Fruit fly (Drosophila melanogaster) whole organism, embryonic: ENCODE results near the gene mgr.

ENCODE experiments used
- Ada2b ChIP-seq: fragments of 200-800 bp; sonication (Bioruptor generic); IDR thresholded peaks from 2 replicates; pipeline ENCODE4 v1.3.6; 2022; ENCODE audit warnings: missing biosample characterization, missing genetic modification characterization
- BEAF-32 ChIP-seq: fragments of 200-800 bp; sonication (Bioruptor generic); optimal IDR thresholded peaks from 3 replicates; lab custom pipeline; 2017; ENCODE audit warnings: missing biosample characterization, missing genetic modification characterization, mild to moderate bottlenecking, moderate library complexity, missing genetic modification reagents
- Bdp1 ChIP-seq: fragments of 200-800 bp; sonication (Bioruptor generic); optimal IDR thresholded peaks from 3 replicates; lab custom pipeline; 2016; ENCODE audit warnings: missing biosample characterization, missing genetic modification characterization
- BtbVII ChIP-seq: fragments of 200-800 bp; sonication (Bioruptor generic); optimal IDR thresholded peaks from 3 replicates; lab custom pipeline; 2017; ENCODE audit warnings: missing biosample characterization, mild to moderate bottlenecking, missing genetic modification characterization
- Bteb2 ChIP-seq: fragments of 200-800 bp; sonication (Bioruptor generic); optimal IDR thresholded peaks from 2 replicates; lab custom pipeline; 2016; ENCODE audit warnings: missing biosample characterization, missing genetic modification characterization
- CG10209 ChIP-seq: fragments of 200-800 bp; sonication (Bioruptor generic); optimal IDR thresholded peaks from 3 replicates; lab custom pipeline; 2017; ENCODE audit warnings: missing biosample characterization, mild to moderate bottlenecking, missing genetic modification characterization, missing genetic modification reagents
- CG10959 ChIP-seq: fragments of 200-800 bp; sonication (Bioruptor generic); IDR thresholded peaks from 2 replicates; pipeline ENCODE4 v1.3.6; 2022; ENCODE audit warnings: missing biosample characterization, missing genetic modification characterization
- CG12155 ChIP-seq: fragments of 200-800 bp; sonication (Bioruptor generic); optimal IDR thresholded peaks from 3 replicates; lab custom pipeline; 2016; ENCODE audit warnings: missing biosample characterization, missing genetic modification characterization
- CG14441 ChIP-seq: fragments of 200-800 bp; sonication (Bioruptor generic); IDR thresholded peaks from 2 replicates; pipeline ENCODE4 v1.3.6; 2022; ENCODE audit warnings: missing biosample characterization, missing genetic modification characterization
- CG14710 ChIP-seq: fragments of 200-800 bp; sonication (Bioruptor generic); optimal IDR thresholded peaks from 3 replicates; lab custom pipeline; 2019; ENCODE audit warnings: missing biosample characterization, mild to moderate bottlenecking, missing genetic modification characterization, moderate library complexity
- CG14965 ChIP-seq: fragments of 200-800 bp; sonication (Bioruptor generic); optimal IDR thresholded peaks from 2 replicates; lab custom pipeline; 2016; ENCODE audit warnings: missing biosample characterization, missing genetic modification characterization, borderline replicate concordance
- CG15011 ChIP-seq: fragments of 200-800 bp; sonication (Bioruptor generic); optimal IDR thresholded peaks from 3 replicates; lab custom pipeline; 2018; ENCODE audit warnings: missing biosample characterization, mild to moderate bottlenecking, missing genetic modification characterization
- CG18262 ChIP-seq: fragments of 200-800 bp; optimal IDR thresholded peaks from 3 replicates; lab custom pipeline; 2019; ENCODE audit warnings: missing biosample characterization, mild to moderate bottlenecking, missing genetic modification characterization, moderate library complexity
- CG1832 ChIP-seq: fragments of 200-800 bp; sonication (Bioruptor generic); optimal IDR thresholded peaks from 2 replicates; lab custom pipeline; 2017; ENCODE audit warnings: missing biosample characterization, mild to moderate bottlenecking, missing genetic modification characterization, inconsistent platforms
- CG2116 ChIP-seq: fragments of 200-800 bp; sonication (Bioruptor generic); optimal IDR thresholded peaks from 3 replicates; lab custom pipeline; 2018; ENCODE audit warnings: missing biosample characterization, mild to moderate bottlenecking, missing genetic modification characterization
- CG2889 ChIP-seq: fragments of 200-800 bp; sonication (Bioruptor generic); IDR thresholded peaks from 3 replicates; pipeline ENCODE4 v1.3.6; 2022; ENCODE audit warnings: missing biosample characterization, missing genetic modification characterization
- CG6254 ChIP-seq: fragments of 200-800 bp; sonication (Bioruptor generic); optimal IDR thresholded peaks from 3 replicates; lab custom pipeline; 2017; ENCODE audit warnings: mild to moderate bottlenecking, missing biosample characterization, missing genetic modification reagents, missing genetic modification characterization
- CG6683 ChIP-seq: fragments of 200-800 bp; sonication (Bioruptor generic); optimal IDR thresholded peaks from 2 replicates; lab custom pipeline; 2017; ENCODE audit warnings: missing biosample characterization, mild to moderate bottlenecking, missing genetic modification characterization, missing genetic modification reagents
- CG6854 ChIP-seq: fragments of 200-800 bp; sonication (Bioruptor generic); optimal IDR thresholded peaks from 3 replicates; lab custom pipeline; 2017; ENCODE audit warnings: missing biosample characterization, mild to moderate bottlenecking, missing genetic modification characterization
- CG7963 ChIP-seq: fragments of 200-800 bp; sonication (Bioruptor generic); IDR thresholded peaks from 3 replicates; pipeline ENCODE4 v1.3.6; 2022; ENCODE audit warnings: missing biosample characterization, missing genetic modification characterization; ENCODE audit not compliant: partially characterized antibody
- CG8478 ChIP-seq: fragments of >200 bp; optimal IDR thresholded peaks from 2 replicates; lab custom pipeline; 2018
- CG8944 ChIP-seq: fragments of 200-800 bp; sonication (Bioruptor generic); optimal IDR thresholded peaks from 3 replicates; lab custom pipeline; 2016; ENCODE audit warnings: missing biosample characterization, missing genetic modification characterization
- CG9437 ChIP-seq: fragments of 200-800 bp; sonication (Bioruptor generic); optimal IDR thresholded peaks from 2 replicates; lab custom pipeline; 2018; ENCODE audit warnings: missing biosample characterization, mild to moderate bottlenecking, missing genetic modification characterization
- Camta ChIP-seq: fragments of 200-800 bp; sonication (Bioruptor generic); optimal IDR thresholded peaks from 2 replicates; lab custom pipeline; 2016; ENCODE audit warnings: missing biosample characterization, missing genetic modification characterization
- Dad ChIP-seq: fragments of 200-800 bp; sonication (Bioruptor generic); optimal IDR thresholded peaks from 3 replicates; lab custom pipeline; 2016; ENCODE audit warnings: missing biosample characterization, missing genetic modification characterization
- Dip3 ChIP-seq: fragments of 200-800 bp; sonication (Bioruptor generic); optimal IDR thresholded peaks from 3 replicates; lab custom pipeline; 2016; ENCODE audit warnings: missing biosample characterization, missing genetic modification characterization
- ERR ChIP-seq: fragments of 200-800 bp; sonication (Bioruptor generic); optimal IDR thresholded peaks from 2 replicates; lab custom pipeline; 2016; ENCODE audit warnings: missing biosample characterization, missing genetic modification characterization
- Fer1 ChIP-seq: fragments of 200-800 bp; sonication (Bioruptor generic); optimal IDR thresholded peaks from 2 replicates; lab custom pipeline; 2017; ENCODE audit warnings: missing biosample characterization, mild to moderate bottlenecking, missing genetic modification characterization
- GATAe ChIP-seq: fragments of 200-800 bp; sonication (Bioruptor generic); conservative IDR thresholded peaks from 2 replicates; pipeline ENCODE4 v1.3.6; 2022; ENCODE audit warnings: missing biosample characterization, missing genetic modification characterization
- H15 ChIP-seq: fragments of 200-800 bp; sonication (Bioruptor generic); IDR thresholded peaks from 3 replicates; pipeline ENCODE4 v1.3.6; 2022; ENCODE audit warnings: missing biosample characterization, missing genetic modification characterization
- Hand ChIP-seq: fragments of 200-800 bp; sonication (Bioruptor generic); optimal IDR thresholded peaks from 2 replicates; lab custom pipeline; 2017; ENCODE audit warnings: mild to moderate bottlenecking, missing biosample characterization, missing genetic modification reagents, missing genetic modification characterization
- Hey ChIP-seq: fragments of 200-800 bp; sonication (Bioruptor generic); optimal IDR thresholded peaks from 3 replicates; lab custom pipeline; 2018; ENCODE audit warnings: missing biosample characterization, mild to moderate bottlenecking, missing genetic modification characterization
- Lim3 ChIP-seq: fragments of 200-800 bp; sonication (Bioruptor generic); IDR thresholded peaks from 2 replicates; pipeline ENCODE4 v1.3.6; 2022; ENCODE audit warnings: missing biosample characterization, missing genetic modification characterization
- Mes4 ChIP-seq: fragments of 200-800 bp; sonication (Bioruptor generic); optimal IDR thresholded peaks from 2 replicates; lab custom pipeline; 2016; ENCODE audit warnings: missing biosample characterization, missing genetic modification characterization
- Nf-YC ChIP-seq: fragments of 200-800 bp; optimal IDR thresholded peaks from 3 replicates; lab custom pipeline; 2019; ENCODE audit warnings: missing biosample characterization, mild to moderate bottlenecking, missing genetic modification characterization, moderate library complexity
- Sox102F ChIP-seq: fragments of 200-800 bp; sonication (Bioruptor generic); optimal IDR thresholded peaks from 2 replicates; lab custom pipeline; 2018; ENCODE audit warnings: missing biosample characterization, mild to moderate bottlenecking, missing genetic modification characterization, moderate library complexity
- Tbp ChIP-seq: fragments of >200 bp; optimal IDR thresholded peaks from 2 replicates; lab custom pipeline; 2018; ENCODE audit warnings: missing biosample characterization, missing genetic modification characterization
- ac ChIP-seq: fragments of 200-800 bp; sonication (Bioruptor generic); optimal IDR thresholded peaks from 3 replicates; lab custom pipeline; 2017; ENCODE audit warnings: missing biosample characterization, mild to moderate bottlenecking, missing genetic modification characterization
- bsh ChIP-seq, 2 experiments: fragments of 200-800 bp; sonication (Bioruptor generic); optimal IDR thresholded peaks; 2 replicates each; lab custom pipeline; 2017 to 2018; ENCODE audit warnings: mild to moderate bottlenecking in 2 of 2, missing biosample characterization in 2 of 2, missing genetic modification characterization in 2 of 2, moderate library complexity in 1 of 2
- chinmo ChIP-seq: fragments of 200-800 bp; sonication (Bioruptor generic); IDR thresholded peaks from 4 replicates; pipeline ENCODE4 v1.3.6; 2022; ENCODE audit warnings: missing biosample characterization, missing genetic modification characterization; ENCODE audit not compliant: partially characterized antibody
- ci ChIP-seq: fragments of 200-800 bp; sonication (Bioruptor generic); IDR thresholded peaks from 3 replicates; pipeline ENCODE4 v1.3.6; 2022; ENCODE audit warnings: missing biosample characterization, missing genetic modification characterization
- hbn ChIP-seq: fragments of 200-800 bp; sonication (Bioruptor generic); IDR thresholded peaks from 2 replicates; pipeline ENCODE4 v1.3.6; 2022; ENCODE audit warnings: missing biosample characterization, missing genetic modification characterization; ENCODE audit not compliant: partially characterized antibody
- hkb ChIP-seq, 2 experiments: fragments of 200-800 bp in 1 of 2; fragments of >200 bp in 1 of 2; sonication (Bioruptor generic) in 1 of 2; IDR thresholded peaks in 1 of 2; optimal IDR thresholded peaks in 1 of 2; 2 replicates each; pipeline versions ENCODE4 v1.3.6 to Lab custom; 2017 to 2022; ENCODE audit warnings: missing biosample characterization in 1 of 2, missing genetic modification characterization in 1 of 2
- insv ChIP-seq, 2 experiments: fragments of 200-800 bp; sonication (Bioruptor generic); optimal IDR thresholded peaks; 3 replicates each; lab custom pipeline; 2016 to 2018; ENCODE audit warnings: missing biosample characterization in 2 of 2, missing genetic modification characterization in 2 of 2
- kay ChIP-seq: fragments of 200-800 bp; sonication (Bioruptor generic); optimal IDR thresholded peaks from 2 replicates; lab custom pipeline; 2016; ENCODE audit warnings: missing biosample characterization, missing genetic modification characterization
- lab ChIP-seq: fragments of 200-800 bp; sonication (Bioruptor generic); optimal IDR thresholded peaks from 3 replicates; lab custom pipeline; 2017; ENCODE audit warnings: missing biosample characterization, missing genetic modification characterization, mild to moderate bottlenecking, moderate library complexity, missing genetic modification reagents
- mam ChIP-seq: fragments of 200-800 bp; sonication (Bioruptor generic); optimal IDR thresholded peaks from 3 replicates; lab custom pipeline; 2016; ENCODE audit warnings: missing biosample characterization, missing genetic modification characterization
- nerfin-1 ChIP-seq: fragments of 200-800 bp; sonication (Bioruptor generic); optimal IDR thresholded peaks from 3 replicates; lab custom pipeline; 2019; ENCODE audit warnings: missing biosample characterization, mild to moderate bottlenecking, missing genetic modification characterization, moderate library complexity
- tll ChIP-seq, 2 experiments: fragments of 200-800 bp in 1 of 2; fragments of >200 bp in 1 of 2; sonication (Bioruptor generic) in 1 of 2; optimal IDR thresholded peaks; 2 replicates each; lab custom pipeline; 2017 to 2019; ENCODE audit warnings: missing biosample characterization in 2 of 2, missing genetic modification characterization in 2 of 2, mild to moderate bottlenecking in 1 of 2, moderate library complexity in 1 of 2
- wor ChIP-seq: fragments of 200-800 bp; sonication (Bioruptor generic); IDR thresholded peaks from 2 replicates; pipeline ENCODE4 v1.3.6; 2022; ENCODE audit warnings: missing biosample characterization, missing genetic modification characterization

The mgr gene

dm6 chr3R:11392805-11393204 lies 16.9 kb downstream of the mgr start (continued):
- TF ChIP-seq Ada2b (GFP tag; lab: Robert Waterston, UW): peak; percentile 27; the same call in 1 of the 2 replicates
- no peak for TF ChIP-seq bsh (GFP tag; optimal IDR thresholded peaks at IDR 0.05; lab: Kevin White, UChicago)
- TF ChIP-seq ERR (GFP tag; lab: Kevin White, UChicago): no peak
- TF ChIP-seq Bdp1 (GFP tag; lab: Kevin White, UChicago): peak; percentile 37
- TF ChIP-seq insv (GFP tag; optimal IDR thresholded peaks at IDR 0.05; lab: Kevin White, UChicago): peak in 1 of 2 experiments; percentile 57
- no peak for TF ChIP-seq CG7963 (GFP tag; lab: Robert Waterston, UW)
- peak; percentile 57 for TF ChIP-seq CG9437 (GFP tag; lab: Kevin White, UChicago)
- TF ChIP-seq CG8478 (lab: Kevin White, UChicago): no peak
- TF ChIP-seq Hand (GFP tag; lab: Kevin White, UChicago): no peak
- TF ChIP-seq CG15011 (GFP tag; lab: Kevin White, UChicago): peak; percentile 42
- TF ChIP-seq Dip3 (GFP tag; lab: Kevin White, UChicago): no peak
- TF ChIP-seq CG8944: peak; percentile 19
- no peak for TF ChIP-seq CG2889 (GFP tag; lab: Robert Waterston, UW)
- TF ChIP-seq ac: peak; percentile 94
- no peak for TF ChIP-seq Bteb2 (GFP tag; lab: Kevin White, UChicago)
- TF ChIP-seq GATAe: no peak
- peak; percentile 27 for TF ChIP-seq CG1832 (GFP tag; lab: Kevin White, UChicago)
- peak; percentile 30 for TF ChIP-seq Hey (tag; lab: Kevin White, UChicago)
- peak; percentile 59 for TF ChIP-seq Camta (GFP tag; lab: Kevin White, UChicago)
- no peak for TF ChIP-seq Sox102F (GFP tag; lab: Kevin White, UChicago)
- no peak for TF ChIP-seq hbn
- peak in 1 of 2 experiments; percentile 41 for TF ChIP-seq tll (GFP tag; optimal IDR thresholded peaks at IDR 0.05; lab: Kevin White, UChicago)
- peak; percentile 74 for TF ChIP-seq CG6254
- TF ChIP-seq CG14965 (GFP tag; lab: Kevin White, UChicago): peak; percentile 1
- no peak for TF ChIP-seq BEAF-32
- TF ChIP-seq CG14710 (tag; lab: Kevin White, UChicago): peak; percentile 65
- TF ChIP-seq Lim3 (GFP tag; lab: Robert Waterston, UW): no peak
- no peak for TF ChIP-seq Tbp
- no peak for TF ChIP-seq mam (GFP tag; lab: Kevin White, UChicago)
- TF ChIP-seq H15 (GFP tag; lab: Robert Waterston, UW): peak; percentile 79
- peak; percentile 24 for TF ChIP-seq BtbVII
- TF ChIP-seq wor (GFP tag; lab: Robert Waterston, UW): no peak
- TF ChIP-seq CG6683 (GFP tag; lab: Kevin White, UChicago): no peak
- no peak for TF ChIP-seq chinmo (GFP tag; lab: Robert Waterston, UW)
- TF ChIP-seq CG14441 (GFP tag; lab: Robert Waterston, UW): no peak; the same call in 1 of the 2 replicates
- peak; percentile 92 for TF ChIP-seq ci (GFP tag; lab: Robert Waterston, UW)
- peak; percentile 72 for TF ChIP-seq CG10209 (GFP tag; lab: Kevin White, UChicago)
- peak; percentile 56 for TF ChIP-seq CG6854 (GFP tag; lab: Kevin White, UChicago)
- no peak for TF ChIP-seq lab (GFP tag; lab: Kevin White, UChicago)
- TF ChIP-seq Mes4 (GFP tag; lab: Kevin White, UChicago): peak; percentile 82
- TF ChIP-seq CG12155 (GFP tag; lab: Kevin White, UChicago): no peak
- no peak for TF ChIP-seq hkb (optimal IDR thresholded peaks at IDR 0.05; lab: Kevin White, UChicago)
- TF ChIP-seq hkb (GFP tag; IDR thresholded peaks at IDR 0.05; lab: Robert Waterston, UW): no peak; the same call in 1 of the 2 replicates
- no peak for TF ChIP-seq Fer1 (GFP tag; lab: Kevin White, UChicago)
- no peak for TF ChIP-seq CG18262 (tag; lab: Kevin White, UChicago)
- TF ChIP-seq Nf-YC (tag; lab: Kevin White, UChicago): no peak
- peak; percentile 51 for TF ChIP-seq CG2116 (GFP tag; lab: Kevin White, UChicago)
- TF ChIP-seq Dad (GFP tag; lab: Kevin White, UChicago): no peak
- no peak for TF ChIP-seq kay (GFP tag; lab: Kevin White, UChicago)
- TF ChIP-seq nerfin-1 (tag; lab: Kevin White, UChicago): no peak
- TF ChIP-seq CG10959: peak; percentile 82
